Worm (Caenorhabditis elegans): ENCODE results near the gene ztf-14.

Gene ztf-14

DNA sequence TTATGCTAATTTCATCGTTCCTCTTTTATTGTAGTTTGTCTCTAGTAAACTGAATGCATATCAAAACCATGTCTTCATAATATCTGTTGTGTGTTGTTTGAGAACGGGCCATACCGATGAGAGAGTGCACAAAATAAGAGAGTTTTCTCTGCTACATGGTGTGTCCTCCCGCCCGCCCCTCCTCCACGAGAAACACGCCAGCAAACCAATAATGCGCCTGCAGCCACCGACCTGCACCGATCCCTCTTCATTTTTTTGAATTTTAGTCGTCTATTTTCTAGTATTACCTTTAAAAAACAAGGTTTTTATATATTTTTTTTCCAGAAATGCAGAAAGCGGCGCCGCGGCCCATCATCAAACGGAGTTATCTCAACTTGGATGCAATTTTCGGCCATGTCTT is 15.6 kb upstream of the ztf-14 start, which contains the start of gene gfi-3 (continued):
- no peak for TF ChIP-seq nfya-2 (GFP tag; IDR thresholded peaks at IDR 0.05)
- TF ChIP-seq B0261.1 (tag; optimal IDR thresholded peaks at IDR 0.05) = peak; percentile 32
- 0 out of 2 replicates have a peak, but pooled peaks have one; percentile 33 for TF ChIP-seq C06A6.2 (GFP tag; conservative IDR thresholded peaks at IDR 0.05)
- no peak for TF ChIP-seq C17E4.6 (GFP tag; IDR thresholded peaks at IDR 0.05)
- peak; percentile 2 for TF ChIP-seq snpc-3.4 (tag; optimal IDR thresholded peaks at IDR 0.05)
- TF ChIP-seq B0035.1 (tag; optimal IDR thresholded peaks at IDR 0.05) = no peak
- no peak for TF ChIP-seq hsf-1 (GFP tag; IDR thresholded peaks at IDR 0.05)

DNA sequence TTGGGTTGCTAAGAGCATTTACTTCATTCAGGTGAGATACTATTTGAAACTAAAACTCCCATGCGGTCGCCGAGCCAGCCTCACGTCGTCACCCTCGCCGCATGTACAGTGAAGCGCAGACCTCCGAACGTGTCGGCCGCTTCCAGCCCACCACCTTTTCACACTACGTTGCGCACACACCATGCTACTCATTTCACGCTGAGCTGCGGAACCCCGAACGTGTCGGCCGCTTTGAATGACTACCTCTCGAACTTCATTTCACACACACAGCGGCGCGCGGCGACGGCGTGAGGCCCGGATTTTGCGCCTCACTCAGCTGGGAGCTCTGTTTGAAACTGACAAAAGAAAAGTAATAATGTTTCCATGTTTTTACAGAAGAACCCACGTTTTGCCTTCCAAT is 14.2 kb upstream of the ztf-14 start:
- TF ChIP-seq egrh-3 (GFP tag; IDR thresholded peaks at IDR 0.05) = peak; percentile 50; the same call in 1 of the 2 replicates
- no peak for TF ChIP-seq F57A8.1 (GFP tag; optimal IDR thresholded peaks at IDR 0.05)
- no peak for TF ChIP-seq snpc-1.1 (tag; optimal IDR thresholded peaks at IDR 0.05; ENCODE audit: insufficient read depth)
- no peak for TF ChIP-seq cebp-1 (GFP tag; IDR thresholded peaks at IDR 0.05)
- TF ChIP-seq cebp-1 (tag; optimal IDR thresholded peaks at IDR 0.05) = no peak
- TF ChIP-seq zfh-2 (GFP tag; conservative IDR thresholded peaks at IDR 0.05) = peak; percentile 78
- TF ChIP-seq snpc-4 (GFP tag; optimal IDR thresholded peaks at IDR 0.05) = no peak
- TF ChIP-seq snpc-4 (tag; optimal IDR thresholded peaks at IDR 0.05) = peak in 3 of 4 experiments; percentile 32 to 88 (median 82)
- TF ChIP-seq ztf-6 (GFP tag; IDR thresholded peaks at IDR 0.05) = no peak
- TF ChIP-seq let-607 (tag; optimal IDR thresholded peaks at IDR 0.05) = no peak
- no peak for TF ChIP-seq sea-2 (GFP tag; IDR thresholded peaks at IDR 0.05)
- TF ChIP-seq rpc-1 (optimal IDR thresholded peaks at IDR 0.05) = no peak
- TF ChIP-seq rpc-1 (tag; optimal IDR thresholded peaks at IDR 0.05) = no peak
- no peak for TF ChIP-seq attf-5 (GFP tag; optimal IDR thresholded peaks at IDR 0.05)
- no peak for TF ChIP-seq hlh-12 (tag; optimal IDR thresholded peaks at IDR 0.05)

DNA sequence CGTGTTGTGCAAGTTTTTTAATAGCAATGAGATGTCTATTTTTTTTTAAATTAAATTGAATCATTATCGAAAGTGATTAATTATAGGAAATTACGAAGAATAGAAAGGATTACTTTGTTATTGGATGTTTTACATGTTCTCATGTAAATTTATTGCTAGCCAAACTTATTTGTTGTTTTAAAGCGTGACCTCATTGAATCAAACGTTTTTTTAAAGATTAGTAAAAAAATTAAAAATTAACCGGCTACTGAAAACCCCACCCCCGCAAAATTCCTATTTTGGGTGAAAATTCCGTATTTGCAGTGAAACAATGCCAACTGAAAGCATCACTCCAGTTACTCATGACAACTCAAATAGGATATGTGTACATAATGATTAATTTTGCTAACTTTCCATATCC is 11.1 kb upstream of the ztf-14 start, which contains the start of gene M163.8:
Gene M163.8, plus strand, starts transcription at position 301 of the 400 bp plus-strand sequence.
- TF ChIP-seq unc-62 (GFP tag; optimal IDR thresholded peaks at IDR 0.05) (no peak), dpff-1 (tag; optimal IDR thresholded peaks at IDR 0.05) (no peak), attf-6 (GFP tag; IDR thresholded peaks at IDR 0.05) (no peak), nfya-1 (tag; optimal IDR thresholded peaks at IDR 0.05; ENCODE audit: borderline replicate concordance, insufficient read depth) (no peak), tlf-1 (GFP tag; optimal IDR thresholded peaks at IDR 0.05) (no peak), nhr-90 (tag; optimal IDR thresholded peaks at IDR 0.05) (no peak), nhr-27 (tag; optimal IDR thresholded peaks at IDR 0.05) (no peak), nfyb-1 (GFP tag; IDR thresholded peaks at IDR 0.05) (no peak), Y53F4B.3 (GFP tag; IDR thresholded peaks at IDR 0.05) (no peak), F49E8.2 (tag; optimal IDR thresholded peaks at IDR 0.05; ENCODE audit: insufficient read depth) (no peak), B0261.1 (tag; optimal IDR thresholded peaks at IDR 0.05) (no peak), madf-6 (GFP tag; IDR thresholded peaks at IDR 0.05) (no peak), hlh-12 (tag; optimal IDR thresholded peaks at IDR 0.05) (no peak), xnd-1 (tag; optimal IDR thresholded peaks at IDR 0.05) (no peak), ztf-6 (GFP tag; IDR thresholded peaks at IDR 0.05) (no peak), mes-4 (tag; optimal IDR thresholded peaks at IDR 0.05) (no peak), snpc-1.3 (tag; optimal IDR thresholded peaks at IDR 0.05; ENCODE audit: insufficient read depth) (no peak), Y79H2A.3 (GFP tag; conservative IDR thresholded peaks at IDR 0.05) (no peak), egl-44 (GFP tag; IDR thresholded peaks at IDR 0.05) (no peak)
